Worm (Caenorhabditis elegans): ENCODE measurements around the gene lron-15.

The lron-15 gene

ce11 chrII:6521316-6521715, 23.4 kb downstream of the lron-15 start, which contains the start of gene toe-2:
Gene toe-2, minus strand, starts transcription at chrII:6521385.
- TF ChIP-seq snu-23 (GFP tag; optimal IDR thresholded peaks at IDR 0.05) = no peak
- no peak for TF ChIP-seq jun-1 (tag; optimal IDR thresholded peaks at IDR 0.05)
- TF ChIP-seq nhr-237 (tag; optimal IDR thresholded peaks at IDR 0.05) = no peak
- no peak for TF ChIP-seq C04F5.9 (tag; optimal IDR thresholded peaks at IDR 0.05)
- TF ChIP-seq lin-14 (GFP tag; optimal IDR thresholded peaks at IDR 0.05) = no peak
- TF ChIP-seq isw-1 (GFP tag; IDR thresholded peaks at IDR 0.05) = no peak
- TF ChIP-seq nhr-47 (tag; optimal IDR thresholded peaks at IDR 0.05) = no peak
- no peak for TF ChIP-seq snpc-4 (tag; optimal IDR thresholded peaks at IDR 0.05)
- no peak for TF ChIP-seq pqm-1 (tag; optimal IDR thresholded peaks at IDR 0.05)
- no peak for TF ChIP-seq ztf-4 (tag; optimal IDR thresholded peaks at IDR 0.05)
- no peak for TF ChIP-seq hlh-4 (tag; optimal IDR thresholded peaks at IDR 0.05)
- TF ChIP-seq skn-1 (tag; optimal IDR thresholded peaks at IDR 0.05) = no peak
- no peak for TF ChIP-seq nhr-71 (tag; optimal IDR thresholded peaks at IDR 0.05)
- TF ChIP-seq unc-86 (tag; optimal IDR thresholded peaks at IDR 0.05) = no peak
- TF ChIP-seq nhr-28 (tag; optimal IDR thresholded peaks at IDR 0.05) = no peak

ce11 chrII:6520103-6520502, 24.6 kb downstream of the lron-15 start:
- TF ChIP-seq tlp-1 (tag; optimal IDR thresholded peaks at IDR 0.05) (no peak), elt-2 (tag; optimal IDR thresholded peaks at IDR 0.05) (peak; percentile 57), pqm-1 (tag; optimal IDR thresholded peaks at IDR 0.05) (peak; percentile 45), blmp-1 (tag; optimal IDR thresholded peaks at IDR 0.05) (peak; percentile 40), efl-1 (optimal IDR thresholded peaks at IDR 0.05) (no peak), efl-1 (GFP tag; optimal IDR thresholded peaks at IDR 0.05 in 1 of 2) (peak in 1 of 2 experiments; percentile 87), ceh-82 (tag; optimal IDR thresholded peaks at IDR 0.05) (no peak)

DNA sequence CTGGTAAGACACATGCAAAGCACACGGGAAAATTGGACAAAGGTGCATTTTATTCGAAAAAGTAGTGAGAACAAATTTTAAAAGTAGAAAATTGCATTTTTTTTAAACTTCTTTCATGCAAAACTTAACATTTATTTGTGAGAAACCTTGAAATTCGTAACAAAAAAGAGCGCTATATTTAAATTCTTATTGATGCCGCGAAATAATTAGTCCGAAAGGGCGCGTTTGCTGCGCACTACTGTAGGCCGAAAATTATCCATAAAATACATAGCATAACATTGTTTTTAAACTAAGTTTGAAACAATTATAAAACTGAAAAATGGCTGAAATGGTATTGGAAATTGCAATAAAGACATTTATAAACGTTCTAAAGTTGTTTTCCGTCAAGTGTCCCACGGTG, 25.0 kb downstream of the lron-15 start:
- TF ChIP-seq lin-35 (GFP tag; optimal IDR thresholded peaks at IDR 0.05) (peak in 1 of 2 experiments; percentile 67), efl-1 (optimal IDR thresholded peaks at IDR 0.05) (peak; percentile 31), efl-1 (GFP tag; optimal IDR thresholded peaks at IDR 0.05 in 1 of 2) (peak; percentile 45 to 94), dpl-1 (GFP tag; optimal IDR thresholded peaks at IDR 0.05) (peak in 2 of 3 experiments; percentile 47 to 64), zag-1 (tag; optimal IDR thresholded peaks at IDR 0.05) (no peak), alr-1 (tag; optimal IDR thresholded peaks at IDR 0.05; ENCODE audit: borderline replicate concordance) (no peak), lsy-2 (tag; optimal IDR thresholded peaks at IDR 0.05) (peak in 1 of 2 experiments; percentile 75), mep-1 (tag; optimal IDR thresholded peaks at IDR 0.05) (peak; percentile 39), blmp-1 (tag; optimal IDR thresholded peaks at IDR 0.05) (peak; percentile 1)

- TF ChIP-seq nhr-76 (tag; optimal IDR thresholded peaks at IDR 0.05) (no peak), nhr-77 (tag; optimal IDR thresholded peaks at IDR 0.05) (no peak), lir-3 (tag; optimal IDR thresholded peaks at IDR 0.05; ENCODE audit: poor library complexity) (no peak), ces-1 (GFP tag; optimal IDR thresholded peaks at IDR 0.05) (no peak), lin-39 (tag; optimal IDR thresholded peaks at IDR 0.05) (no peak), ama-1 (optimal IDR thresholded peaks at IDR 0.05) (no peak), rnt-1 (tag; optimal IDR thresholded peaks at IDR 0.05) (no peak), zag-1 (tag; optimal IDR thresholded peaks at IDR 0.05) (no peak), aly-2 (tag; optimal IDR thresholded peaks at IDR 0.05) (no peak), ceh-88 (GFP tag; IDR thresholded peaks at IDR 0.05) (no peak), Y116A8C.19 (tag; optimal IDR thresholded peaks at IDR 0.05; ENCODE audit: borderline replicate concordance) (no peak), pax-3 (tag; optimal IDR thresholded peaks at IDR 0.05) (no peak), mep-1 (tag; optimal IDR thresholded peaks at IDR 0.05) (no peak), nhr-71 (tag; optimal IDR thresholded peaks at IDR 0.05) (no peak), fkh-8 (tag; optimal IDR thresholded peaks at IDR 0.05) (no peak), isw-1 (GFP tag; IDR thresholded peaks at IDR 0.05) (no peak)
These were observed 28.4 kb downstream of the lron-15 start, which contains the start of gene C56E6.7 for ce11 chrII:6516276-6516675. Gene C56E6.7, plus strand, starts transcription at chrII:6516576.
